Fruit fly (Drosophila melanogaster) whole organism, wandering third instar larva: ENCODE results near the gene CG15891.

Experiments used
- Abd-B ChIP-seq: fragments of >200 bp; optimal IDR thresholded peaks from 2 replicates; lab custom pipeline; 2017; ENCODE audit warnings: missing biosample characterization, missing genetic modification characterization
- CG32264 ChIP-seq: fragments of 200-800 bp; sonication (Bioruptor generic); optimal IDR thresholded peaks from 2 replicates; lab custom pipeline; 2016; ENCODE audit warnings: missing biosample characterization, missing genetic modification characterization
- CG9705 ChIP-seq: fragments of 200-800 bp; sonication (Bioruptor generic); optimal IDR thresholded peaks from 2 replicates; lab custom pipeline; 2018; ENCODE audit warnings: missing biosample characterization, mild to moderate bottlenecking, missing genetic modification characterization
- CrebA ChIP-seq: fragments of 200-800 bp; sonication (Bioruptor generic); optimal IDR thresholded peaks from 2 replicates; lab custom pipeline; 2016; ENCODE audit warnings: missing biosample characterization, mild to moderate bottlenecking, missing genetic modification characterization, borderline replicate concordance
- Dfd ChIP-seq: fragments of >200 bp; optimal IDR thresholded peaks from 2 replicates; lab custom pipeline; 2017; ENCODE audit warnings: missing biosample characterization, missing genetic modification characterization
- Dif ChIP-seq: fragments of 200-275, 200-300 bp; sonication (Bioruptor generic); optimal IDR thresholded peaks from 2 replicates; lab custom pipeline; 2018; ENCODE audit warnings: missing biosample characterization, missing genetic modification characterization; ENCODE audit not compliant: partially characterized antibody
- GATAd ChIP-seq: sonication (Bioruptor generic); optimal IDR thresholded peaks from 2 replicates; lab custom pipeline; 2016; ENCODE audit warnings: missing biosample characterization, missing genetic modification characterization
- HLH106 ChIP-seq: fragments of 200-800 bp; optimal IDR thresholded peaks from 3 replicates; lab custom pipeline; 2019; ENCODE audit warnings: missing biosample characterization, mild to moderate bottlenecking, missing genetic modification characterization, moderate library complexity
- Hnf4 ChIP-seq: fragments of 200-800 bp; sonication (Bioruptor generic); optimal IDR thresholded peaks from 2 replicates; lab custom pipeline; 2016; ENCODE audit warnings: missing biosample characterization, mild to moderate bottlenecking, missing genetic modification characterization
- Hr78 ChIP-seq: fragments of >200 bp; optimal IDR thresholded peaks from 2 replicates; lab custom pipeline; 2017; ENCODE audit warnings: missing biosample characterization, missing genetic modification characterization
- Hr83 ChIP-seq: fragments of 200-300 bp; sonication (Bioruptor generic); optimal IDR thresholded peaks from 2 replicates; lab custom pipeline; 2016; ENCODE audit warnings: missing biosample characterization, mild to moderate bottlenecking, missing genetic modification characterization, moderate library complexity; ENCODE audit not compliant: poor library complexity, severe bottlenecking
- Jra ChIP-seq: sonication (Bioruptor generic); optimal IDR thresholded peaks from 2 replicates; lab custom pipeline; 2016; ENCODE audit warnings: missing biosample characterization, missing genetic modification characterization
- Mio ChIP-seq: sonication (Bioruptor generic); optimal IDR thresholded peaks from 2 replicates; lab custom pipeline; 2016; ENCODE audit warnings: missing biosample characterization, missing genetic modification characterization
- Myc ChIP-seq: fragments of >200 bp; optimal IDR thresholded peaks from 2 replicates; lab custom pipeline; 2017
- N ChIP-seq: fragments of >200 bp; optimal IDR thresholded peaks from 2 replicates; lab custom pipeline; 2018; ENCODE audit warnings: missing biosample characterization, missing external identifiers, missing genetic modification characterization
- OdsH ChIP-seq: fragments of 200-800 bp; sonication (Bioruptor generic); optimal IDR thresholded peaks from 2 replicates; lab custom pipeline; 2016; ENCODE audit warnings: missing biosample characterization, mild to moderate bottlenecking, missing genetic modification characterization
- Rel ChIP-seq, 2 experiments: fragments of 200-800 bp; sonication (Bioruptor generic) in 1 of 2; optimal IDR thresholded peaks; 2 replicates in 1 of 2; 3 replicates in 1 of 2; lab custom pipeline; 2016 to 2019; ENCODE audit warnings: mild to moderate bottlenecking in 2 of 2, missing biosample characterization in 2 of 2, missing genetic modification characterization in 2 of 2, moderate library complexity in 1 of 2
- Sp1 ChIP-seq: fragments of 200-800 bp; sonication (Bioruptor generic); optimal IDR thresholded peaks from 3 replicates; lab custom pipeline; 2019; ENCODE audit warnings: missing biosample characterization, mild to moderate bottlenecking, missing genetic modification characterization, moderate library complexity
- Vsx2 ChIP-seq: fragments of 200-300, 225-300 bp; sonication (Bioruptor generic); optimal IDR thresholded peaks from 2 replicates; lab custom pipeline; 2018; ENCODE audit warnings: missing biosample characterization, missing genetic modification characterization; ENCODE audit not compliant: partially characterized antibody
- br ChIP-seq: fragments of 200-800 bp; sonication (Bioruptor generic); optimal IDR thresholded peaks from 2 replicates; lab custom pipeline; 2016; ENCODE audit warnings: missing biosample characterization, missing genetic modification characterization
- brk ChIP-seq: fragments of 200-800 bp; sonication (Bioruptor generic); optimal IDR thresholded peaks from 2 replicates; lab custom pipeline; 2016; ENCODE audit warnings: missing biosample characterization, mild to moderate bottlenecking, missing genetic modification characterization
- dl ChIP-seq, 2 experiments: fragments of 175-275, 200-275 bp in 1 of 2; fragments of 200-275 bp in 1 of 2; sonication (Bioruptor generic); optimal IDR thresholded peaks; lab custom pipeline; 2018; ENCODE audit warnings: mild to moderate bottlenecking in 2 of 2, missing biosample characterization in 2 of 2, missing genetic modification characterization in 2 of 2, moderate library complexity in 2 of 2; ENCODE audit not compliant: partially characterized antibody in 2 of 2, insufficient read depth in 1 of 2
- dmrt93B ChIP-seq: fragments of 200-800 bp; sonication (Bioruptor generic); optimal IDR thresholded peaks from 2 replicates; lab custom pipeline; 2018; ENCODE audit warnings: missing biosample characterization, mild to moderate bottlenecking, missing genetic modification characterization
- dsf ChIP-seq: sonication (Bioruptor generic); optimal IDR thresholded peaks from 2 replicates; lab custom pipeline; 2016; ENCODE audit warnings: missing biosample characterization, missing genetic modification characterization, borderline replicate concordance
- ey ChIP-seq: fragments of 200-800 bp; sonication (Bioruptor generic); optimal IDR thresholded peaks from 2 replicates; lab custom pipeline; 2016; ENCODE audit warnings: missing biosample characterization, missing genetic modification characterization
- foxo ChIP-seq, 2 experiments: fragments of 200-800 bp; sonication (Bioruptor generic); optimal IDR thresholded peaks; 2 replicates in 1 of 2; 3 replicates in 1 of 2; lab custom pipeline; 2016 to 2017; ENCODE audit warnings: missing biosample characterization in 2 of 2, missing genetic modification characterization in 2 of 2
- fru ChIP-seq: fragments of 200-800 bp; sonication (Bioruptor generic); optimal IDR thresholded peaks from 3 replicates; lab custom pipeline; 2016; ENCODE audit warnings: missing biosample characterization, mild to moderate bottlenecking, missing genetic modification characterization
- h ChIP-seq: fragments of 200-800 bp; sonication (Bioruptor generic); optimal IDR thresholded peaks from 3 replicates; lab custom pipeline; 2016; ENCODE audit warnings: missing biosample characterization, mild to moderate bottlenecking, missing genetic modification characterization
- jim ChIP-seq: fragments of 175-275, 200-325 bp; sonication (Bioruptor generic); optimal IDR thresholded peaks from 2 replicates; lab custom pipeline; 2016; ENCODE audit warnings: missing biosample characterization, mild to moderate bottlenecking, missing genetic modification characterization
- lola ChIP-seq: fragments of >200 bp; optimal IDR thresholded peaks from 2 replicates; lab custom pipeline; 2017; ENCODE audit warnings: missing biosample characterization, missing genetic modification characterization
- pan ChIP-seq: fragments of >200 bp; optimal IDR thresholded peaks from 2 replicates; lab custom pipeline; 2017
- psq ChIP-seq: fragments of 200-800 bp; sonication (Bioruptor generic); optimal IDR thresholded peaks from 3 replicates; lab custom pipeline; 2017; ENCODE audit warnings: missing biosample characterization, mild to moderate bottlenecking, missing genetic modification characterization, moderate library complexity
- rgr ChIP-seq: fragments of 200-800 bp; sonication (Bioruptor generic); optimal IDR thresholded peaks from 3 replicates; lab custom pipeline; 2016; ENCODE audit warnings: missing biosample characterization, mild to moderate bottlenecking, missing genetic modification characterization
- sage ChIP-seq: fragments of 200-800 bp; sonication (Bioruptor generic); optimal IDR thresholded peaks from 2 replicates; lab custom pipeline; 2016; ENCODE audit warnings: missing biosample characterization, mild to moderate bottlenecking, missing genetic modification characterization
- sv ChIP-seq: fragments of 200-800 bp; sonication (Bioruptor generic); optimal IDR thresholded peaks from 3 replicates; lab custom pipeline; 2016; ENCODE audit warnings: missing biosample characterization, missing genetic modification characterization
- tai ChIP-seq: sonication (Bioruptor generic); optimal IDR thresholded peaks from 2 replicates; lab custom pipeline; 2016; ENCODE audit warnings: missing biosample characterization, missing genetic modification characterization
- usp ChIP-seq: fragments of >200 bp; optimal IDR thresholded peaks from 2 replicates; lab custom pipeline; 2017; ENCODE audit warnings: missing biosample characterization, missing genetic modification characterization
- woc ChIP-seq: sonication (Bioruptor generic); optimal IDR thresholded peaks from 2 replicates; lab custom pipeline; 2016; ENCODE audit warnings: missing biosample characterization, mild to moderate bottlenecking, missing genetic modification characterization

The CG15891 gene

dm6 chrX:6287842-6288241 lies 7.3 kb downstream of the CG15891 start, which contains the start of the genes Top3beta and wuho:
Gene Top3beta, minus strand, starts transcription at chrX:6287990.
Gene wuho, plus strand, starts transcription at chrX:6288100.
- no peak for TF ChIP-seq Vsx2
- no peak for TF ChIP-seq usp (GFP tag; lab: Kevin White, UChicago)
- no peak for TF ChIP-seq sage (GFP tag; lab: Kevin White, UChicago)
- TF ChIP-seq Hr78, result no peak
- no peak for TF ChIP-seq dl (GFP tag; optimal IDR thresholded peaks at IDR 0.05; lab: Kevin White, UChicago; ENCODE audit: insufficient read depth in 1 of 2, partially characterized antibody in 2 of 2)
- no peak for TF ChIP-seq dsf (GFP tag; lab: Kevin White, UChicago)
- TF ChIP-seq psq, result peak; percentile 19
- TF ChIP-seq CG32264 (GFP tag; lab: Kevin White, UChicago), result no peak
- no peak for TF ChIP-seq tai
- TF ChIP-seq Rel (GFP tag; optimal IDR thresholded peaks at IDR 0.05; lab: Kevin White, UChicago), result no peak
- peak; percentile 99 for TF ChIP-seq Rel (tag; optimal IDR thresholded peaks at IDR 0.05; lab: Kevin White, UChicago)
- TF ChIP-seq brk, result no peak
- TF ChIP-seq GATAd (GFP tag; lab: Kevin White, UChicago), result no peak
- peak; percentile 22 for TF ChIP-seq Dif
- no peak for TF ChIP-seq CrebA (GFP tag; lab: Kevin White, UChicago)
- TF ChIP-seq Dfd (GFP tag; lab: Kevin White, UChicago), result no peak
- TF ChIP-seq Hr83 (GFP tag; lab: Kevin White, UChicago), result peak; percentile 1
- no peak for TF ChIP-seq Hnf4 (GFP tag; lab: Kevin White, UChicago)
- peak; percentile 29 for TF ChIP-seq OdsH (GFP tag; lab: Kevin White, UChicago)
- TF ChIP-seq h (GFP tag; lab: Kevin White, UChicago), result peak; percentile 63
- no peak for TF ChIP-seq N
- TF ChIP-seq CG9705 (GFP tag; lab: Kevin White, UChicago), result no peak
- TF ChIP-seq pan, result no peak
- TF ChIP-seq lola (GFP tag; lab: Kevin White, UChicago), result no peak
- no peak for TF ChIP-seq Abd-B
- no peak for TF ChIP-seq foxo (GFP tag; optimal IDR thresholded peaks at IDR 0.05; lab: Kevin White, UChicago)
- no peak for TF ChIP-seq dmrt93B (GFP tag; lab: Kevin White, UChicago)
- no peak for TF ChIP-seq br (GFP tag; lab: Kevin White, UChicago)
- TF ChIP-seq sv (GFP tag; lab: Kevin White, UChicago), result peak; percentile 16
- TF ChIP-seq Jra (GFP tag; lab: Kevin White, UChicago), result no peak
- TF ChIP-seq rgr (GFP tag; lab: Kevin White, UChicago), result peak; percentile 68
- no peak for TF ChIP-seq fru (GFP tag; lab: Kevin White, UChicago)
- no peak for TF ChIP-seq woc (GFP tag; lab: Kevin White, UChicago)
- TF ChIP-seq HLH106 (tag; lab: Kevin White, UChicago), result peak; percentile 41
- peak; percentile 44 for TF ChIP-seq Sp1 (GFP tag; lab: Kevin White, UChicago)
- TF ChIP-seq Mio, result no peak
- peak; percentile 24 for TF ChIP-seq Myc (lab: Kevin White, UChicago)
- TF ChIP-seq ey, result peak; percentile 37
- TF ChIP-seq jim (GFP tag; lab: Kevin White, UChicago), result no peak

dm6 chrX:6283470-6283869 lies 11.7 kb downstream of the CG15891 start, which contains the start of gene CG11700:
Gene CG11700, minus strand, starts transcription at chrX:6283575.
- TF ChIP-seq Rel (GFP tag; optimal IDR thresholded peaks at IDR 0.05; lab: Kevin White, UChicago), result no peak
- peak; percentile 43 for TF ChIP-seq Rel (tag; optimal IDR thresholded peaks at IDR 0.05; lab: Kevin White, UChicago)
- TF ChIP-seq jim (GFP tag; lab: Kevin White, UChicago), result no peak
- TF ChIP-seq HLH106 (tag; lab: Kevin White, UChicago), result no peak

- TF ChIP-seq Hr83 (GFP tag; lab: Kevin White, UChicago) (peak; percentile 46), fru (GFP tag; lab: Kevin White, UChicago) (no peak)
- TF ChIP-seq, all 38 proteins: peak for 1
Measured at dm6 chrX:6279629-6280073, 15.5 kb downstream of the CG15891 start, which contains the start of gene Ubi-p5E. Gene Ubi-p5E, minus strand, starts transcription at chrX:6279647.
